Fruit fly (Drosophila melanogaster): ENCODE results near the gene CG42487.

DNA sequence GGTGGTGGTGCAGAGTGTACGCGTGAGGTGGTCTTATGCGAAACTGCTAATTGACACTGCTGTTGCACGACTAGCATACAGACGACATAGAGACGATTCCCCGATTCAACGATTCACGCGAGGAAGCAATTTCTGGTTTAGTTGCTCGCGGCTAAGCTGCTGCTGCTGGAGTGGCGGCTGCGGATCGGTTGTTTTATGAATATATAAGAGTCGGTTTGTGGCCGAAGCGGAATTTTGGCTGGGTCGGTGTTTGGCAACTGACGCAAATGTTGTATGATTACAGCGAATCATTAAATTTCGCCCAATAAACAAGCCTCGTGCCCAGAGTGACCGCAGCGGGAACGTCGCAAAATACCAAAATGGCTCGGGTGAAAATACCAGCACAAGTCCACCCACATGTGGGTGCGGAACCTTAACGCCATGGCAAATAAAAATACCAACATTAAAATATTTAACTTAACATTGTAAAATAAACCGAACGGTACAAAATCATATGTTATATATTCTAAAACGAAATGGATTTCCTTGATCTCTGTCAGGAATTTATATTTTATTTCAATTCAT is 11.3 kb downstream of the CG42487 start, which contains the start of gene mfrn:
- TF ChIP-seq Myc (optimal IDR thresholded peaks at IDR 0.05) (no peak), h (optimal IDR thresholded peaks at IDR 0.05) (no peak), Sin3A (optimal IDR thresholded peaks at IDR 0.05) (no peak)

Data from Kc167 (cell line).